Fruit fly (Drosophila melanogaster) whole organism, embryonic: Measurements from ENCODE around the gene CG12992.
A peak's percentile ranks its signal among the peaks of the same experiment; 100 is the strongest.

ENCODE experiments used
- CG10147 ChIP-seq: fragments of 200-800 bp; sonication (Bioruptor generic); optimal IDR thresholded peaks from 2 replicates; lab custom pipeline; 2019; ENCODE audit warnings: missing biosample characterization, mild to moderate bottlenecking, missing genetic modification characterization, moderate library complexity
- CG12219 ChIP-seq: fragments of 200-800 bp; sonication (Bioruptor generic); optimal IDR thresholded peaks from 3 replicates; lab custom pipeline; 2018; ENCODE audit warnings: missing biosample characterization, mild to moderate bottlenecking, missing genetic modification characterization
- CG14441 ChIP-seq: fragments of 200-800 bp; sonication (Bioruptor generic); IDR thresholded peaks from 2 replicates; pipeline ENCODE4 v1.3.6; 2022; ENCODE audit warnings: missing biosample characterization, missing genetic modification characterization
- CG14860 ChIP-seq: fragments of 200-800 bp; sonication (Bioruptor generic); IDR thresholded peaks from 3 replicates; pipeline ENCODE4 v1.3.6; 2022; ENCODE audit warnings: missing biosample characterization, missing genetic modification characterization; ENCODE audit not compliant: partially characterized antibody
- CG1603 ChIP-seq: fragments of 200-800 bp; sonication (Bioruptor generic); optimal IDR thresholded peaks from 2 replicates; lab custom pipeline; 2019; ENCODE audit warnings: missing biosample characterization, mild to moderate bottlenecking, missing genetic modification characterization, moderate library complexity
- CG2120 ChIP-seq: fragments of 200-800 bp; sonication (Bioruptor generic); optimal IDR thresholded peaks from 3 replicates; lab custom pipeline; 2016; ENCODE audit warnings: missing biosample characterization, missing genetic modification characterization
- CG2875 ChIP-seq: fragments of 200-800 bp; sonication (Bioruptor generic); optimal IDR thresholded peaks from 2 replicates; lab custom pipeline; 2017; ENCODE audit warnings: missing biosample characterization, mild to moderate bottlenecking, missing genetic modification characterization, missing genetic modification reagents
- CG30403 ChIP-seq: fragments of 200-800 bp; sonication (Bioruptor generic); optimal IDR thresholded peaks from 3 replicates; lab custom pipeline; 2016; ENCODE audit warnings: missing biosample characterization, missing genetic modification characterization
- CG32767 ChIP-seq: fragments of 200-800 bp; sonication (Bioruptor generic); IDR thresholded peaks from 2 replicates; pipeline ENCODE4 v1.3.6; 2022; ENCODE audit warnings: missing biosample characterization, missing genetic modification characterization
- CG34224 ChIP-seq: fragments of 200-800 bp; sonication (Bioruptor generic); IDR thresholded peaks from 3 replicates; pipeline ENCODE4 v1.3.6; 2022; ENCODE audit warnings: missing biosample characterization, missing genetic modification characterization; ENCODE audit not compliant: partially characterized antibody
- CG4730 ChIP-seq: fragments of 200-800 bp; sonication (Bioruptor generic); IDR thresholded peaks from 2 replicates; pipeline ENCODE4 v1.3.6; 2022; ENCODE audit warnings: missing biosample characterization, missing genetic modification characterization
- CG6765 ChIP-seq: fragments of 200-800 bp; sonication (Bioruptor generic); optimal IDR thresholded peaks from 3 replicates; lab custom pipeline; 2017; ENCODE audit warnings: missing biosample characterization, mild to moderate bottlenecking, missing genetic modification characterization
- CG8388 ChIP-seq: fragments of 200-800 bp; sonication (Bioruptor generic); optimal IDR thresholded peaks from 2 replicates; lab custom pipeline; 2019; ENCODE audit warnings: missing biosample characterization, mild to moderate bottlenecking, missing genetic modification characterization, moderate library complexity
- CG8765 ChIP-seq: fragments of 200-800 bp; sonication (Bioruptor generic); IDR thresholded peaks from 2 replicates; pipeline ENCODE4 v1.3.6; 2022; ENCODE audit warnings: missing biosample characterization, missing genetic modification characterization
- Chrac-16 ChIP-seq: fragments of 200-800 bp; sonication (Bioruptor generic); optimal IDR thresholded peaks from 3 replicates; lab custom pipeline; 2016; ENCODE audit warnings: missing biosample characterization, missing genetic modification characterization
- CrebB ChIP-seq: fragments of 200-800 bp; sonication (Bioruptor generic); optimal IDR thresholded peaks from 3 replicates; lab custom pipeline; 2018; ENCODE audit warnings: missing biosample characterization, mild to moderate bottlenecking, missing genetic modification characterization
- Dfd ChIP-seq, 2 experiments: fragments of >200 bp; optimal IDR thresholded peaks; 2 replicates each; lab custom pipeline; 2017; ENCODE audit warnings: missing biosample characterization in 2 of 2, missing genetic modification characterization in 2 of 2
- Dll ChIP-seq: fragments of 200-800 bp; sonication (Bioruptor generic); IDR thresholded peaks from 4 replicates; pipeline ENCODE4 v1.3.6; 2022; ENCODE audit warnings: missing biosample characterization, missing genetic modification characterization; ENCODE audit not compliant: partially characterized antibody
- Drgx ChIP-seq: fragments of 200-800 bp; sonication (Bioruptor generic); IDR thresholded peaks from 2 replicates; pipeline ENCODE4 v1.3.6; 2022; ENCODE audit warnings: missing biosample characterization, missing genetic modification characterization
- ERR ChIP-seq: fragments of 200-800 bp; sonication (Bioruptor generic); optimal IDR thresholded peaks from 2 replicates; lab custom pipeline; 2016; ENCODE audit warnings: missing biosample characterization, missing genetic modification characterization
- Gug ChIP-seq: fragments of 200-800 bp; sonication (Bioruptor generic); IDR thresholded peaks from 4 replicates; pipeline ENCODE4 v1.3.6; 2022; ENCODE audit warnings: missing biosample characterization, missing genetic modification characterization
- H15 ChIP-seq: fragments of 200-800 bp; sonication (Bioruptor generic); IDR thresholded peaks from 3 replicates; pipeline ENCODE4 v1.3.6; 2022; ENCODE audit warnings: missing biosample characterization, missing genetic modification characterization
- HLH54F ChIP-seq: fragments of 200-800 bp; sonication (Bioruptor generic); optimal IDR thresholded peaks from 3 replicates; lab custom pipeline; 2016; ENCODE audit warnings: missing biosample characterization, missing genetic modification characterization
- HmgZ ChIP-seq: fragments of 200-800 bp; sonication (Bioruptor generic); optimal IDR thresholded peaks from 2 replicates; lab custom pipeline; 2018; ENCODE audit warnings: missing biosample characterization, mild to moderate bottlenecking, missing genetic modification characterization
- MBD-R2 ChIP-seq: fragments of 200-800 bp; sonication (Bioruptor generic); IDR thresholded peaks from 2 replicates; pipeline ENCODE4 v1.3.6; 2022; ENCODE audit warnings: missing biosample characterization, missing genetic modification characterization
- NC2β ChIP-seq: fragments of 200-800 bp; sonication (Bioruptor generic); optimal IDR thresholded peaks from 2 replicates; lab custom pipeline; 2016; ENCODE audit warnings: missing biosample characterization, missing genetic modification characterization
- Nf-YB ChIP-seq: fragments of 200-800 bp; sonication (Bioruptor generic); optimal IDR thresholded peaks from 3 replicates; lab custom pipeline; 2019; ENCODE audit warnings: missing biosample characterization, mild to moderate bottlenecking, missing genetic modification characterization, moderate library complexity
- amos ChIP-seq: fragments of 200-800 bp; sonication (Bioruptor generic); IDR thresholded peaks from 2 replicates; pipeline ENCODE4 v1.3.6; 2022; ENCODE audit warnings: missing biosample characterization, missing genetic modification characterization; ENCODE audit not compliant: partially characterized antibody
- bab2 ChIP-seq: fragments of 200-800 bp; sonication (Bioruptor generic); optimal IDR thresholded peaks from 2 replicates; lab custom pipeline; 2016; ENCODE audit warnings: missing biosample characterization, missing genetic modification characterization
- chif ChIP-seq, 2 experiments: fragments of 200-800 bp; sonication (Bioruptor generic); optimal IDR thresholded peaks; 3 replicates each; lab custom pipeline; 2016; ENCODE audit warnings: missing biosample characterization in 2 of 2, missing genetic modification characterization in 2 of 2
- croc ChIP-seq: fragments of 200-800 bp; sonication (Bioruptor generic); conservative IDR thresholded peaks from 3 replicates; pipeline ENCODE4 v1.3.6; 2022; ENCODE audit warnings: missing biosample characterization, missing genetic modification characterization
- dm ChIP-seq: fragments of 200-800 bp; sonication (Bioruptor generic); optimal IDR thresholded peaks from 3 replicates; lab custom pipeline; 2016; ENCODE audit warnings: missing biosample characterization, missing genetic modification characterization
- ems ChIP-seq: fragments of 200-800 bp; sonication (Bioruptor generic); optimal IDR thresholded peaks from 3 replicates; lab custom pipeline; 2016; ENCODE audit warnings: missing biosample characterization, missing genetic modification characterization
- en ChIP-seq: fragments of 200-800 bp; sonication (Bioruptor generic); optimal IDR thresholded peaks from 2 replicates; lab custom pipeline; 2016; ENCODE audit warnings: missing biosample characterization, missing genetic modification characterization
- fd3F ChIP-seq: fragments of 200-800 bp; sonication (Bioruptor generic); optimal IDR thresholded peaks from 2 replicates; lab custom pipeline; 2018; ENCODE audit warnings: missing biosample characterization, mild to moderate bottlenecking, missing genetic modification characterization, moderate library complexity
- gce ChIP-seq: fragments of 200-800 bp; sonication (Bioruptor generic); IDR thresholded peaks from 3 replicates; pipeline ENCODE4 v1.3.6; 2022; ENCODE audit warnings: missing biosample characterization, missing genetic modification characterization
- maf-S ChIP-seq: fragments of 200-800 bp; sonication (Bioruptor generic); optimal IDR thresholded peaks from 2 replicates; lab custom pipeline; 2016; ENCODE audit warnings: missing biosample characterization, missing genetic modification characterization
- mam ChIP-seq: fragments of 200-800 bp; sonication (Bioruptor generic); optimal IDR thresholded peaks from 3 replicates; lab custom pipeline; 2016; ENCODE audit warnings: missing biosample characterization, missing genetic modification characterization
- onecut ChIP-seq: fragments of 200-800 bp; sonication (Bioruptor generic); IDR thresholded peaks from 2 replicates; pipeline ENCODE4 v1.3.6; 2022; ENCODE audit warnings: missing biosample characterization, missing genetic modification characterization
- pb ChIP-seq: fragments of 200-800 bp; sonication (Bioruptor generic); optimal IDR thresholded peaks from 3 replicates; lab custom pipeline; 2016; ENCODE audit warnings: missing biosample characterization, missing genetic modification characterization
- pho ChIP-seq: fragments of 200-800 bp; sonication (Bioruptor generic); optimal IDR thresholded peaks from 2 replicates; lab custom pipeline; 2016; ENCODE audit warnings: missing biosample characterization, missing genetic modification characterization
- pzg ChIP-seq: fragments of 200-800 bp; sonication (Bioruptor generic); optimal IDR thresholded peaks from 3 replicates; lab custom pipeline; 2018; ENCODE audit warnings: missing biosample characterization, mild to moderate bottlenecking, missing genetic modification characterization, moderate library complexity
- repo ChIP-seq: fragments of 200-800 bp; sonication (Bioruptor generic); optimal IDR thresholded peaks from 2 replicates; lab custom pipeline; 2016; ENCODE audit warnings: missing biosample characterization, missing genetic modification characterization
- slbo ChIP-seq: fragments of 200-800 bp; sonication (Bioruptor generic); IDR thresholded peaks from 2 replicates; pipeline ENCODE4 v1.3.6; 2022; ENCODE audit warnings: missing biosample characterization, missing genetic modification characterization
- slou ChIP-seq: fragments of 200-800 bp; sonication (Bioruptor generic); optimal IDR thresholded peaks from 3 replicates; lab custom pipeline; 2016; ENCODE audit warnings: missing biosample characterization, missing genetic modification characterization
- sna ChIP-seq: fragments of 200-800 bp; sonication (Bioruptor generic); IDR thresholded peaks from 2 replicates; pipeline ENCODE4 v1.3.6; 2022; ENCODE audit warnings: missing biosample characterization, missing genetic modification characterization; ENCODE audit not compliant: partially characterized antibody
- sob ChIP-seq: fragments of 200-800 bp; sonication (Bioruptor generic); IDR thresholded peaks from 2 replicates; pipeline ENCODE4 v1.3.6; 2022; ENCODE audit warnings: missing biosample characterization, missing genetic modification characterization
- stc ChIP-seq: fragments of 200-800 bp; sonication (Bioruptor generic); IDR thresholded peaks from 2 replicates; pipeline ENCODE4 v1.3.6; 2022; ENCODE audit warnings: missing biosample characterization, missing genetic modification characterization
- tx ChIP-seq: fragments of 200-800 bp; sonication (Bioruptor generic); optimal IDR thresholded peaks from 2 replicates; lab custom pipeline; 2016; ENCODE audit warnings: missing biosample characterization, missing genetic modification characterization
- unc-4 ChIP-seq: fragments of 200-800 bp; sonication (Bioruptor generic); IDR thresholded peaks from 2 replicates; pipeline ENCODE4 v1.3.6; 2022; ENCODE audit warnings: missing biosample characterization, missing genetic modification characterization; ENCODE audit not compliant: partially characterized antibody
- zen ChIP-seq: fragments of 200-800 bp; sonication (Bioruptor generic); optimal IDR thresholded peaks from 3 replicates; lab custom pipeline; 2018; ENCODE audit warnings: missing biosample characterization, mild to moderate bottlenecking, missing genetic modification characterization, moderate library complexity

The CG12992 gene

dm6 chrX:17599330-17599729 is 10.7 kb downstream of the CG12992 start, which contains the start of gene X11L (continued):
- TF ChIP-seq H15 (GFP tag; lab: Robert Waterston, UW) (peak; percentile 49; the same call in 1 of the 3 replicates), CrebB (tag; lab: Kevin White, UChicago) (peak; percentile 44), HLH54F (GFP tag; lab: Kevin White, UChicago) (peak; percentile 84), CG8388 (GFP tag; lab: Kevin White, UChicago) (no peak), slbo (GFP tag; lab: Robert Waterston, UW) (peak; percentile 81), ERR (peak; percentile 72), amos (GFP tag; lab: Robert Waterston, UW) (peak; percentile 93), bab2 (GFP tag; lab: Kevin White, UChicago) (peak; percentile 80), croc (no peak), MBD-R2 (GFP tag; lab: Robert Waterston, UW) (peak; percentile 83), NC2β (GFP tag; lab: Kevin White, UChicago) (peak; percentile 68), CG2120 (peak; percentile 87), CG14860 (GFP tag; lab: Robert Waterston, UW) (peak; percentile 84), dm (GFP tag; lab: Kevin White, UChicago) (peak; percentile 8), Chrac-16 (GFP tag; lab: Kevin White, UChicago) (peak; percentile 69), CG1603 (peak; percentile 86), CG10147 (GFP tag; lab: Kevin White, UChicago) (no peak), onecut (peak; percentile 56; the same call in 1 of the 2 replicates), slou (GFP tag; lab: Kevin White, UChicago) (peak; percentile 29), Dfd (GFP tag; optimal IDR thresholded peaks at IDR 0.05; lab: Kevin White, UChicago) (no peak), Nf-YB (GFP tag; lab: Kevin White, UChicago) (no peak), tx (peak; percentile 70), repo (GFP tag; lab: Kevin White, UChicago) (peak; percentile 54), unc-4 (GFP tag; lab: Robert Waterston, UW) (peak; percentile 81), sob (GFP tag; lab: Robert Waterston, UW) (peak; percentile 87), en (GFP tag; lab: Kevin White, UChicago) (peak; percentile 29), pho (peak; percentile 84), fd3F (GFP tag; lab: Kevin White, UChicago) (no peak), mam (GFP tag; lab: Kevin White, UChicago) (peak; percentile 87), ems (GFP tag; lab: Kevin White, UChicago) (peak; percentile 59), Drgx (GFP tag; lab: Robert Waterston, UW) (peak; percentile 56; the same call in 1 of the 2 replicates), pzg (GFP tag; lab: Kevin White, UChicago) (peak; percentile 84), pb (GFP tag; lab: Kevin White, UChicago) (peak; percentile 55), chif (GFP tag; optimal IDR thresholded peaks at IDR 0.05; lab: Kevin White, UChicago) (peak; percentile 52 to 63), gce (GFP tag; lab: Robert Waterston, UW) (no peak), CG8765 (GFP tag; lab: Robert Waterston, UW) (peak; percentile 61), sna (peak; percentile 83), HmgZ (tag; lab: Kevin White, UChicago) (peak; percentile 78), CG34224 (GFP tag; lab: Robert Waterston, UW) (peak; percentile 86), stc (0 out of 2 replicates have a peak, but pooled peaks have one; percentile 15), CG12219 (GFP tag; lab: Kevin White, UChicago) (no peak), Dll (GFP tag; lab: Robert Waterston, UW) (peak; percentile 87), maf-S (GFP tag; lab: Kevin White, UChicago) (peak; percentile 55), CG14441 (peak; percentile 52; the same call in 1 of the 2 replicates), CG30403 (GFP tag; lab: Kevin White, UChicago) (peak; percentile 78), Gug (GFP tag; lab: Robert Waterston, UW) (peak; percentile 70; the same call in 3 of the 4 replicates), CG2875 (GFP tag; lab: Kevin White, UChicago) (no peak), CG4730 (GFP tag; lab: Robert Waterston, UW) (peak; percentile 53), CG32767 (GFP tag; lab: Robert Waterston, UW) (no peak), zen (tag; lab: Kevin White, UChicago) (peak; percentile 61), CG6765 (GFP tag; lab: Kevin White, UChicago) (no peak)
